Worm (Caenorhabditis elegans) whole organism, L3 larva: ENCODE measurements around the gene mspn-1.

ENCODE experiments used
- ceh-28 ChIP-seq: fragments of 150-350 bp; optimal IDR thresholded peaks from 2 replicates; lab custom pipeline; 2014; ENCODE audit warnings: missing biosample characterization, missing genetic modification reagents, missing genetic modification characterization
- lin-39 ChIP-seq: fragments of 150-350 bp; optimal IDR thresholded peaks from 2 replicates; lab custom pipeline; 2018; ENCODE audit warnings: missing biosample characterization, missing genetic modification reagents, missing genetic modification characterization
- nhr-23 ChIP-seq: fragments of 150-350 bp; optimal IDR thresholded peaks from 2 replicates; lab custom pipeline; 2014; ENCODE audit warnings: missing biosample characterization, missing genetic modification reagents, missing genetic modification characterization
- nhr-237 ChIP-seq: fragments of 150-350 bp; optimal IDR thresholded peaks from 2 replicates; lab custom pipeline; 2014; ENCODE audit warnings: missing biosample characterization, missing genetic modification characterization
- pha-4 ChIP-seq: fragments of 150-350 bp; optimal IDR thresholded peaks from 2 replicates; lab custom pipeline; 2014; ENCODE audit warnings: missing biosample characterization, missing genetic modification reagents, missing genetic modification characterization
- pqm-1 ChIP-seq: fragments of 150-350 bp; optimal IDR thresholded peaks from 2 replicates; lab custom pipeline; 2017; ENCODE audit warnings: missing biosample characterization, missing genetic modification characterization, inconsistent platforms
- tbx-2 ChIP-seq: sonication (generic microtip); optimal IDR thresholded peaks from 2 replicates; lab custom pipeline; 2016; ENCODE audit warnings: mild to moderate bottlenecking, missing genetic modification characterization, missing compliant biosample characterization

- TF ChIP-seq lin-39 (tag; lab: Kevin White, UChicago) (no peak), tbx-2 (no peak), pqm-1 (tag; lab: Kevin White, UChicago) (no peak), ceh-28 (no peak), pha-4 (no peak), nhr-237 (tag; lab: Kevin White, UChicago) (no peak), nhr-23 (tag; lab: Kevin White, UChicago) (no peak)
Measured at ce11 chrIV:10206182-10206581, 28.4 kb downstream of the mspn-1 start, which contains the start of gene K04D7.6.
